Fruit fly (Drosophila melanogaster): ENCODE data around the gene ppk31.
A peak's percentile ranks its signal among the peaks of the same experiment; 100 is the strongest.

The ppk31 gene

DNA sequence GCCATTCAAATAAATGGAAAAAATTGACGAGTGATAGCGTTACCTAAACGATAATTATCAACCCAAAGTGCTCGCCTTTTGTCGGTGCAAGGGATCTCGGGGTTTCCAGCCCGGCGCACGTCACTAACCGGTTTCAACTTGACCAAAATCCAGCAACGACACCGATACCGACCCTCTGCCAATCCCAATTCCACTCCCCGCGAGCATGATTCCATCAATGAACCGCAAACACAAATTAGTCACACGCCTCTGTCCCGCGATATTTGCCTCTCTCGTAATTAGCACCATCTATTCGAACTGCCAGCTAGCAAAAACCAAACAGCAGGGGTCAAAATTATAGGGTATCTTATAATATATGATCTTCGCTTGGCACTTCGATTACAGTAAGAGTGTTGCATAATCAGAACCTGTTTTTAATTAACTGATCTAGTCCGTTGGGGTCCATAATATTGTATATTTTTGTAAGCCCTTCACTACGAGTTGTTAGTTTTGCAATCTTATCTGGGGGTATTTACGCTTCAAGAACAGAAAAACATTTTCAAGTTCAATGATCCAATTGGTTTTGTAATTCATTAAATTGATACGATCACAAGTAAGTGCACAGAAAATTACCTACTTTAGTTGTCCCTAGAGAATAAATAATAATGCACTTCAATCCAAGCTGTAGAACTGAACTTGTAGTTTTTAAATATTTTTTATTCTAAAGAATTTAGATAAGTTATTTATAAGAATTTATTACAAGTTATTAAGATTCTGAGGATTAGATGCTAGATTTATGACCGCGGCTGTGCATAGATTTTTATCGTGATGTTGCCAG lies 9.7 kb upstream of the ppk31 start (continued):
- 0 out of 2 replicates have a peak, but pooled peaks have one; percentile 7 for TF ChIP-seq CG14014 (GFP tag; IDR thresholded peaks at IDR 0.05)
- TF ChIP-seq dysf (GFP tag; IDR thresholded peaks at IDR 0.05), result peak; percentile 59; the same call in 2 of the 3 replicates
- no peak for TF ChIP-seq CG11560 (tag; IDR thresholded peaks at IDR 0.05)
- TF ChIP-seq cato (GFP tag; optimal IDR thresholded peaks at IDR 0.05; ENCODE audit: borderline replicate concordance), result no peak
- TF ChIP-seq otp (GFP tag; IDR thresholded peaks at IDR 0.05), result peak; percentile 57; the same call in 1 of the 3 replicates
- TF ChIP-seq CG11093 (GFP tag; IDR thresholded peaks at IDR 0.05), result no peak
- TF ChIP-seq CG4360 (GFP tag; IDR thresholded peaks at IDR 0.05), result no peak
- peak; percentile 73 for TF ChIP-seq lilli (GFP tag; optimal IDR thresholded peaks at IDR 0.05)
- TF ChIP-seq CG12155 (GFP tag; optimal IDR thresholded peaks at IDR 0.05), result peak; percentile 13
- TF ChIP-seq fd64A (GFP tag; optimal IDR thresholded peaks at IDR 0.05), result no peak
- TF ChIP-seq Mrtf (GFP tag; IDR thresholded peaks at IDR 0.05), result 0 out of 3 replicates have a peak, but pooled peaks have one; percentile 7
- TF ChIP-seq pan (optimal IDR thresholded peaks at IDR 0.05), result no peak
- peak in 1 of 2 experiments; percentile 12 for TF ChIP-seq pan (GFP tag; optimal IDR thresholded peaks at IDR 0.05 in 1 of 2, IDR thresholded peaks at IDR 0.05 in 1 of 2)
- peak; percentile 57 for TF ChIP-seq CG13775 (GFP tag; optimal IDR thresholded peaks at IDR 0.05)
- TF ChIP-seq CG15514 (GFP tag; optimal IDR thresholded peaks at IDR 0.05), result peak; percentile 36
- peak; percentile 79 for TF ChIP-seq Hmr (GFP tag; optimal IDR thresholded peaks at IDR 0.05)
- peak; percentile 32 for TF ChIP-seq Ssrp (tag; optimal IDR thresholded peaks at IDR 0.05)
- peak; percentile 38 for TF ChIP-seq CG10274 (GFP tag; optimal IDR thresholded peaks at IDR 0.05)
- 0 out of 2 replicates have a peak, but pooled peaks have one; percentile 5 for TF ChIP-seq H2.0 (GFP tag; IDR thresholded peaks at IDR 0.05)
- peak; percentile 29 for TF ChIP-seq Six4 (GFP tag; optimal IDR thresholded peaks at IDR 0.05)
- TF ChIP-seq CG13296 (GFP tag; optimal IDR thresholded peaks at IDR 0.05), result peak; percentile 56
- TF ChIP-seq CG1832 (GFP tag; optimal IDR thresholded peaks at IDR 0.05), result no peak
- no peak for TF ChIP-seq B-H2 (GFP tag; optimal IDR thresholded peaks at IDR 0.05)
- TF ChIP-seq CG3995 (GFP tag; optimal IDR thresholded peaks at IDR 0.05), result no peak
- no peak for TF ChIP-seq CG32767 (GFP tag; IDR thresholded peaks at IDR 0.05)
- TF ChIP-seq salm (tag; optimal IDR thresholded peaks at IDR 0.05), result no peak
- peak; percentile 25; the same call in 1 of the 3 replicates for TF ChIP-seq tgo (GFP tag; IDR thresholded peaks at IDR 0.05)
- peak; percentile 70 for TF ChIP-seq CG8924 (tag; optimal IDR thresholded peaks at IDR 0.05)
- no peak for TF ChIP-seq CG1024 (GFP tag; IDR thresholded peaks at IDR 0.05)
- no peak for TF ChIP-seq fd102C (GFP tag; optimal IDR thresholded peaks at IDR 0.05)
- TF ChIP-seq CG18011 (GFP tag; optimal IDR thresholded peaks at IDR 0.05), result no peak
- no peak for TF ChIP-seq psq (GFP tag; optimal IDR thresholded peaks at IDR 0.05)
- TF ChIP-seq D19A (tag; optimal IDR thresholded peaks at IDR 0.05), result peak; percentile 55
- TF ChIP-seq tin (GFP tag; optimal IDR thresholded peaks at IDR 0.05), result peak; percentile 27
- no peak for TF ChIP-seq usp (GFP tag; optimal IDR thresholded peaks at IDR 0.05)
- peak; percentile 21 for TF ChIP-seq Dip3 (GFP tag; optimal IDR thresholded peaks at IDR 0.05)
- no peak for TF ChIP-seq so (GFP tag; IDR thresholded peaks at IDR 0.05)
- peak; percentile 39 for TF ChIP-seq odd (GFP tag; optimal IDR thresholded peaks at IDR 0.05)
- peak; percentile 43; the same call in 1 of the 3 replicates for TF ChIP-seq CG34422 (GFP tag; IDR thresholded peaks at IDR 0.05)
- no peak for TF ChIP-seq ap (GFP tag; IDR thresholded peaks at IDR 0.05)
- TF ChIP-seq ara (GFP tag; IDR thresholded peaks at IDR 0.05), result no peak
- TF ChIP-seq CG18619 (GFP tag; optimal IDR thresholded peaks at IDR 0.05), result peak; percentile 65
- TF ChIP-seq CG12659 (GFP tag; optimal IDR thresholded peaks at IDR 0.05), result peak; percentile 62
- peak; percentile 48; the same call in 1 of the 2 replicates for TF ChIP-seq CG32532 (GFP tag; IDR thresholded peaks at IDR 0.05)
- TF ChIP-seq CG9437 (GFP tag; optimal IDR thresholded peaks at IDR 0.05), result peak; percentile 64
- TF ChIP-seq slbo (GFP tag; IDR thresholded peaks at IDR 0.05), result peak; percentile 44; the same call in 1 of the 2 replicates
- TF ChIP-seq CG18599 (GFP tag; optimal IDR thresholded peaks at IDR 0.05), result peak; percentile 71
- TF ChIP-seq Fer3 (tag; optimal IDR thresholded peaks at IDR 0.05), result peak; percentile 16
- no peak for TF ChIP-seq Dll (GFP tag; IDR thresholded peaks at IDR 0.05; ENCODE audit: partially characterized antibody)
